Worm (Caenorhabditis elegans) whole organism, early embryonic: ENCODE results near the gene F20D6.2.

ENCODE experiments used
- B0310.2 ChIP-seq: sonication (generic microtip); optimal IDR thresholded peaks from 2 replicates; lab custom pipeline; 2016; ENCODE audit warnings: mild to moderate bottlenecking, missing genetic modification characterization, missing compliant biosample characterization
- F13C5.2 ChIP-seq: sonication (generic microtip); optimal IDR thresholded peaks from 2 replicates; lab custom pipeline; 2017; ENCODE audit warnings: mild to moderate bottlenecking, missing genetic modification characterization, inconsistent platforms, missing compliant biosample characterization
- ama-1 ChIP-seq: fragments of 150-350 bp; optimal IDR thresholded peaks from 2 replicates; lab custom pipeline; 2014
- ceh-13 ChIP-seq: fragments of 200-800 bp; sonication (Bioruptor generic); optimal IDR thresholded peaks from 2 replicates; lab custom pipeline; 2018; ENCODE audit warnings: mild to moderate bottlenecking, missing genetic modification characterization, missing compliant biosample characterization
- ceh-36 ChIP-seq: sonication (generic microtip); optimal IDR thresholded peaks from 2 replicates; lab custom pipeline; 2016; ENCODE audit warnings: missing genetic modification characterization, inconsistent platforms, missing compliant biosample characterization
- flt-1 ChIP-seq: fragments of 200-800 bp; sonication (Bioruptor generic); IDR thresholded peaks from 2 replicates; pipeline ENCODE4 v1.3.6; 2022; ENCODE audit warnings: missing genetic modification characterization, missing compliant biosample characterization
- hmg-4 ChIP-seq: fragments of 200-800 bp; sonication (Bioruptor generic); optimal IDR thresholded peaks from 2 replicates; lab custom pipeline; 2018; ENCODE audit warnings: mild to moderate bottlenecking, missing genetic modification characterization, missing compliant biosample characterization
- hnd-1 ChIP-seq: sonication (generic microtip); optimal IDR thresholded peaks from 2 replicates; lab custom pipeline; 2016; ENCODE audit warnings: missing genetic modification characterization, missing compliant biosample characterization
- pes-1 ChIP-seq: fragments of 200-800 bp; sonication (Bioruptor generic); IDR thresholded peaks from 2 replicates; pipeline ENCODE4 v1.3.6; 2022; ENCODE audit warnings: missing genetic modification reagents, missing genetic modification characterization, missing compliant biosample characterization
- scrt-1 ChIP-seq: fragments of 200-800 bp; sonication (Bioruptor generic); IDR thresholded peaks from 2 replicates; pipeline ENCODE4 v1.3.6; 2022; ENCODE audit warnings: missing genetic modification characterization, missing compliant biosample characterization
- sea-1 ChIP-seq: fragments of 200-800 bp; sonication (Bioruptor generic); conservative IDR thresholded peaks from 2 replicates; pipeline ENCODE4 v1.3.6; 2022; ENCODE audit warnings: missing genetic modification characterization, missing compliant biosample characterization
- tbx-11 ChIP-seq: fragments of 200-800 bp; sonication (Bioruptor generic); IDR thresholded peaks from 2 replicates; pipeline ENCODE4 v1.3.6; 2022; ENCODE audit warnings: missing genetic modification characterization, missing compliant biosample characterization
- tra-4 ChIP-seq: sonication (generic microtip); optimal IDR thresholded peaks from 2 replicates; lab custom pipeline; 2017; ENCODE audit warnings: missing genetic modification characterization, missing compliant biosample characterization

DNA sequence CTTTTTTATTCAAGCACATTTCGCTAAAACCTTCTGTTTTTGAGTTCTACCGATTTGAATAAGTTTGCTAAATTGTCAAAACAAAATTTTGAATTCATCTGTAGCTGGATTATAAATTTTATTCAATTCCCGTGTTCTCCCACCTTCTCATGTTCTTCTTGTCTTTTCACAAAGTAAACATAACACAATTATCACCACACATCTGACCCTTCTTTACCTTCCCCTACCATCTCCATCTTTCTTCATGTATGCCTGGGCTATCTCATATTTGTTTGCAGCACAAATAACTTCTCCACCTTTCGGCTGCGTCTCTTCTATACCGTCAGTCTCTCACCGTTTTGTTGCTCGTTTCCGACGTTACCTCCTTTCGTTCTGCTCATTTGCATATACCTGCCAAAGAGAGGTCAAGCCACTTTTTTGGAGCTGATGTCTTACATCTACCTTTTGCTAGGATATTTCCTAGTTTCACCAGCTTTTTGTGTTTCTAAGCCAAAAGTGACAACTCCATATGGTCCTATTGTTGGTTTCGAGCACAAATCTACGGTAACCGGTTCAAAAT is 17.3 kb downstream of the F20D6.2 start, which contains the start of gene cest-17:
- TF ChIP-seq B0310.2 (tag; lab: Kevin White, UChicago) (no peak), ceh-36 (no peak), ama-1 (lab: Kevin White, UChicago) (no peak), ceh-13 (no peak), flt-1 (no peak), F13C5.2 (tag; lab: Kevin White, UChicago) (no peak), scrt-1 (GFP tag; lab: Robert Waterston, UW) (no peak), hmg-4 (no peak), tbx-11 (GFP tag; lab: Robert Waterston, UW) (no peak), hnd-1 (tag; lab: Kevin White, UChicago) (no peak), sea-1 (no peak), pes-1 (GFP tag; lab: Robert Waterston, UW) (no peak), tra-4 (tag; lab: Kevin White, UChicago) (no peak)
